Worm (Caenorhabditis elegans) whole organism, mixed stage, embryonic: ENCODE measurements around the gene msp-65.
"Not testable (repeated sequence)": the region's sequence is repeated elsewhere in the genome, so short reads cannot be mapped to it uniquely, and the experiment has no call there.

Experiments used
- M03D4.4 ChIP-seq: sonication (generic microtip); optimal IDR thresholded peaks from 2 replicates; lab custom pipeline; 2017; ENCODE audit warnings: mild to moderate bottlenecking, missing genetic modification characterization, missing compliant biosample characterization
- bed-3 ChIP-seq: fragments of 200-800 bp; sonication (Bioruptor generic); optimal IDR thresholded peaks from 3 replicates; lab custom pipeline; 2018; ENCODE audit warnings: mild to moderate bottlenecking, missing genetic modification characterization, moderate library complexity, missing compliant biosample characterization
- blmp-1 ChIP-seq: fragments of 150-350 bp; optimal IDR thresholded peaks from 2 replicates; lab custom pipeline; 2014; ENCODE audit warnings: missing biosample characterization, missing genetic modification characterization
- ceh-39 ChIP-seq: fragments of 150-350 bp; optimal IDR thresholded peaks from 2 replicates; lab custom pipeline; 2014; ENCODE audit warnings: missing biosample characterization, missing genetic modification characterization
- ceh-43 ChIP-seq: fragments of 200-800 bp; sonication (Bioruptor generic); optimal IDR thresholded peaks from 2 replicates; lab custom pipeline; 2018; ENCODE audit warnings: mild to moderate bottlenecking, missing genetic modification characterization, moderate library complexity, missing compliant biosample characterization
- ceh-83 ChIP-seq: fragments of 200-800 bp; sonication (Bioruptor generic); optimal IDR thresholded peaks from 2 replicates; lab custom pipeline; 2018; ENCODE audit warnings: mild to moderate bottlenecking, missing genetic modification characterization, missing compliant biosample characterization
- ces-1 ChIP-seq: fragments of 150-350 bp; optimal IDR thresholded peaks from 2 replicates; lab custom pipeline; 2014; ENCODE audit warnings: missing biosample characterization, missing genetic modification reagents, missing genetic modification characterization
- drap-1 ChIP-seq: fragments of 200-800 bp; sonication (Bioruptor generic); optimal IDR thresholded peaks from 3 replicates; lab custom pipeline; 2018; ENCODE audit warnings: mild to moderate bottlenecking, missing genetic modification characterization, missing compliant biosample characterization
- flh-1 ChIP-seq: fragments of 200-800 bp; sonication (Bioruptor generic); optimal IDR thresholded peaks from 2 replicates; lab custom pipeline; 2018; ENCODE audit warnings: mild to moderate bottlenecking, missing genetic modification characterization, moderate library complexity, missing compliant biosample characterization
- ham-2 ChIP-seq: fragments of 200-800 bp; sonication (Bioruptor generic); optimal IDR thresholded peaks from 2 replicates; lab custom pipeline; 2018; ENCODE audit warnings: mild to moderate bottlenecking, missing genetic modification characterization, missing compliant biosample characterization
- hlh-1 ChIP-seq: fragments of 150-350 bp; optimal IDR thresholded peaks from 2 replicates; lab custom pipeline; 2014; ENCODE audit warnings: missing biosample characterization, missing genetic modification reagents, missing genetic modification characterization
- lin-13 ChIP-seq: fragments of 150-350 bp; optimal IDR thresholded peaks from 2 replicates; lab custom pipeline; 2014; ENCODE audit warnings: missing biosample characterization, missing genetic modification characterization
- lin-32 ChIP-seq: fragments of 200-800 bp; sonication (Bioruptor generic); optimal IDR thresholded peaks from 2 replicates; lab custom pipeline; 2018; ENCODE audit warnings: mild to moderate bottlenecking, missing genetic modification characterization, missing compliant biosample characterization
- lsy-2 ChIP-seq: fragments of 150-350 bp; optimal IDR thresholded peaks from 2 replicates; lab custom pipeline; 2014; ENCODE audit warnings: missing biosample characterization, missing genetic modification characterization
- mls-2 ChIP-seq: sonication (generic microtip); optimal IDR thresholded peaks from 2 replicates; lab custom pipeline; 2016; ENCODE audit warnings: mild to moderate bottlenecking, missing genetic modification characterization, moderate library complexity, missing compliant biosample characterization
- nhr-12 ChIP-seq: fragments of 150-350 bp; optimal IDR thresholded peaks from 2 replicates; lab custom pipeline; 2014; ENCODE audit warnings: missing biosample characterization, missing genetic modification characterization
- nhr-2 ChIP-seq: fragments of 150-350 bp; optimal IDR thresholded peaks from 2 replicates; lab custom pipeline; 2014; ENCODE audit warnings: missing biosample characterization, missing genetic modification characterization
- nhr-237 ChIP-seq: fragments of 150-350 bp; optimal IDR thresholded peaks from 2 replicates; lab custom pipeline; 2014; ENCODE audit warnings: missing biosample characterization, missing genetic modification characterization
- nhr-28 ChIP-seq: fragments of 150-350 bp; optimal IDR thresholded peaks from 2 replicates; lab custom pipeline; 2014; ENCODE audit warnings: missing biosample characterization, missing genetic modification characterization
- nhr-76 ChIP-seq: sonication (generic microtip); optimal IDR thresholded peaks from 2 replicates; lab custom pipeline; 2017; ENCODE audit warnings: missing biosample characterization, missing genetic modification characterization
- pha-4 ChIP-seq: fragments of 150-350 bp; optimal IDR thresholded peaks from 2 replicates; lab custom pipeline; 2018; ENCODE audit warnings: missing biosample characterization, missing genetic modification reagents, missing genetic modification characterization
- snpc-4 ChIP-seq: fragments of 150-350 bp; optimal IDR thresholded peaks from 2 replicates; lab custom pipeline; 2014; ENCODE audit warnings: missing biosample characterization, missing genetic modification characterization
- sptf-1 ChIP-seq: sonication (generic microtip); optimal IDR thresholded peaks from 2 replicates; lab custom pipeline; 2017; ENCODE audit warnings: mild to moderate bottlenecking, missing genetic modification characterization, moderate library complexity, missing compliant biosample characterization
- tbx-8 ChIP-seq: fragments of 200-800 bp; sonication (Bioruptor generic); optimal IDR thresholded peaks from 2 replicates; lab custom pipeline; 2018; ENCODE audit warnings: mild to moderate bottlenecking, missing genetic modification characterization, moderate library complexity, missing compliant biosample characterization
- unc-120 ChIP-seq: sonication (generic microtip); optimal IDR thresholded peaks from 2 replicates; lab custom pipeline; 2017; ENCODE audit warnings: missing genetic modification characterization, missing compliant biosample characterization; ENCODE audit not compliant: poor library complexity, severe bottlenecking
- unc-39 ChIP-seq: fragments of 150-350 bp; optimal IDR thresholded peaks from 2 replicates; lab custom pipeline; 2014; ENCODE audit warnings: missing biosample characterization, missing genetic modification characterization
- unc-62 ChIP-seq: fragments of 150-350 bp; optimal IDR thresholded peaks from 2 replicates; lab custom pipeline; 2014; ENCODE audit warnings: missing biosample characterization, missing genetic modification reagents, missing genetic modification characterization
- zip-8 ChIP-seq: fragments of 150-350 bp; optimal IDR thresholded peaks from 2 replicates; lab custom pipeline; 2014; ENCODE audit warnings: missing biosample characterization, missing genetic modification characterization

Gene msp-65

DNA sequence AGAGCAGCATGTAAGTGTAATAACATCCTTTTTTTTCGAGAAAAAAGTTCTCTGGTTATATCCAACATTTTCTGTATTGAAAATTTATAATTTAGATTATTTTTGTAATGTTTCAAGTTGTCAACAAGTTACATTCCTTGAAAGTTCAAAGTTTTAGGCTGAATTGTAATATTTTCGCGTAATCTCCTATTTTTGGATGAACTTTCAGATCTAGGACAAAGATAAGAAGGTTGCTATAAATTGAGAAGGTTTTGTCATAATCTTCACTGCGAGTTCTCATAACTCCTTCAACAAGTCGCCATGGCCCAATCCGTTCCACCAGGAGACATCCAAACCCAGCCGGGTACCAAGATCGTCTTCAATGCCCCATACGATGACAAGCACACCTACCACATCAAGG lies at the start of gene msp-65:
Gene msp-65 (plus strand): TSS at position 301 of the 400 bp plus-strand sequence.
- not testable (repeated sequence) for TF ChIP-seq M03D4.4, hlh-1, sptf-1 (tag; lab: Kevin White, UChicago)

ce11 chrIV:5268803-5269202 lies 47.5 kb upstream of the msp-65 start, which contains the start of gene F36H12.4:
Gene F36H12.4 (plus strand): TSS chrIV:5269103.
- TF ChIP-seq hlh-1 (tag; lab: Kevin White, UChicago) (no peak), ces-1 (no peak), ceh-43 (GFP tag; lab: Kevin White, UChicago) (no peak), ceh-83 (GFP tag; lab: Kevin White, UChicago) (no peak)

ce11 chrIV:5272518-5272917 lies 43.8 kb upstream of the msp-65 start, which contains the start of gene F36H12.3:
Gene F36H12.3 (plus strand): TSS chrIV:5272818.
- TF ChIP-seq mls-2 (tag; lab: Kevin White, UChicago) (no peak), pha-4 (tag; lab: Kevin White, UChicago) (no peak), ceh-83 (GFP tag; lab: Kevin White, UChicago) (no peak), ceh-43 (GFP tag; lab: Kevin White, UChicago) (no peak), ceh-39 (no peak), sptf-1 (tag; lab: Kevin White, UChicago) (no peak), drap-1 (GFP tag; lab: Kevin White, UChicago) (no peak), zip-8 (tag; lab: Kevin White, UChicago) (no peak), bed-3 (GFP tag; lab: Kevin White, UChicago) (no peak), M03D4.4 (tag; lab: Kevin White, UChicago) (no peak), nhr-12 (tag; lab: Kevin White, UChicago) (no peak), ham-2 (GFP tag; lab: Kevin White, UChicago) (no peak), lin-13 (tag; lab: Kevin White, UChicago) (no peak), tbx-8 (GFP tag; lab: Kevin White, UChicago) (no peak)

DNA sequence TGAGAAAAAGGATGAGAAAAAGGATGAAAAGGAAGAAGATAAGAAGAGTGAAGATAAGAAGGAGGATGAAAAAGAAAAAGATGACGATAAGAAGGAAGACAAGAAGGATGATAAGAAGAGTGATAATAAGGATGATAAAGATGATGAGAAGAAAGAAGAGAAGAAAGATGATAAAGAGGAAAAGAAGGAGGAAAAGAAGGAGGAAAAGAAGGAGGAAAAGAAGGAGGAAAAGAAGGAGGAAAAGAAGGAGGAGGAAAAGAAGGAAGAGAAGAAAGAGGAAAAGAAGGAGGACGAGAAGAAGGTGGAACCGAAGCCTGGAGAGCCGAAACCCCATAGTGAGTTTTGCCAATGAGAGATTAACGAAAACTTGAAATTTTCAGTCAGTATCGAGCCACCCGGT lies 42.9 kb upstream of the msp-65 start:
- no peak for TF ChIP-seq zip-8 (tag; lab: Kevin White, UChicago)
- no peak for TF ChIP-seq drap-1 (GFP tag; lab: Kevin White, UChicago)
- no peak for TF ChIP-seq nhr-76 (tag; lab: Kevin White, UChicago)
- TF ChIP-seq lin-13 (tag; lab: Kevin White, UChicago), result no peak
- no peak for TF ChIP-seq ceh-43 (GFP tag; lab: Kevin White, UChicago)
- no peak for TF ChIP-seq flh-1 (GFP tag; lab: Kevin White, UChicago)
- TF ChIP-seq mls-2 (tag; lab: Kevin White, UChicago), result no peak
- TF ChIP-seq lsy-2 (tag; lab: Kevin White, UChicago), result no peak
- no peak for TF ChIP-seq ham-2 (GFP tag; lab: Kevin White, UChicago)
- TF ChIP-seq, all 35 proteins: peak for 0

DNA sequence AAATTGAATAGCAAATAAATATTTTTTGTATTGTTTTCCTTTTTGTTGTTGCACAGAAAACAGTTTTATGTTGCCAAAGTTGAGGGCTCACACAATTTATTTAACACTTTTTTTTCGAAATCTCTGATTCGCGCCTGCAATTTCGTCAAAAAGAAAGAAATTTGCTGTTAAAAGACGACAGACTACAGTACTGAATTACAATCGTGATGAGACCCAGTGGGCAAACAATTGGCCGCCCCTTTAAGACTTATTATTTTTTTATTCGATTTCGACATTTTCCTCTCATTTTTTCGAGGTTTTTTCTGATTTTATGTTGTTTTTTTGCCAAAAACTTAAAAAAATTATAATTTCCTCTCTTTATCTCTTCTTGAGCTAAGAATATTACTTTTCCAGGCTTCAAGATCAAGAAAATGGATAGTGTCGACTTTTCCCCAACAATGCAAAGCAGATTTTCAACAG lies 42.2 kb upstream of the msp-65 start, which contains the start of gene slfl-4:
Gene slfl-4 (plus strand): TSS at position 409 of the 459 bp plus-strand sequence.
- TF ChIP-seq nhr-76 (tag; lab: Kevin White, UChicago) (no peak), lin-13 (tag; lab: Kevin White, UChicago) (no peak), unc-39 (no peak), nhr-2 (tag; lab: Kevin White, UChicago) (no peak), nhr-28 (tag; lab: Kevin White, UChicago) (no peak), mls-2 (tag; lab: Kevin White, UChicago) (no peak), nhr-237 (no peak), snpc-4 (tag; lab: Kevin White, UChicago) (no peak), ham-2 (GFP tag; lab: Kevin White, UChicago) (no peak)

- TF ChIP-seq snpc-4 (tag; lab: Kevin White, UChicago) (no peak), nhr-2 (tag; lab: Kevin White, UChicago) (no peak), unc-120 (tag; lab: Kevin White, UChicago) (no peak), ceh-83 (GFP tag; lab: Kevin White, UChicago) (no peak), blmp-1 (no peak), zip-8 (tag; lab: Kevin White, UChicago) (no peak), unc-39 (no peak), ceh-43 (GFP tag; lab: Kevin White, UChicago) (no peak), lsy-2 (tag; lab: Kevin White, UChicago) (no peak), nhr-12 (tag; lab: Kevin White, UChicago) (no peak), sptf-1 (tag; lab: Kevin White, UChicago) (no peak), unc-62 (no peak), ceh-39 (no peak), lin-32 (GFP tag; lab: Kevin White, UChicago) (no peak), tbx-8 (GFP tag; lab: Kevin White, UChicago) (no peak), flh-1 (GFP tag; lab: Kevin White, UChicago) (no peak), pha-4 (tag; lab: Kevin White, UChicago) (no peak)
- TF ChIP-seq, all 35 proteins: peak for 0
These were observed 38.6 kb upstream of the msp-65 start, which contains the start of gene F36H12.17 for ce11 chrIV:5277752-5278151. Gene F36H12.17 (minus strand): TSS chrIV:5277852.
